Worm (Caenorhabditis elegans): ENCODE data around the gene F59A6.13.

Gene F59A6.13

ce11 chrII:5047279-5047678 is 24.7 kb downstream of the F59A6.13 start (continued):
- TF ChIP-seq C34B4.2 (tag; optimal IDR thresholded peaks at IDR 0.05): no peak
- no peak for TF ChIP-seq swsn-7 (tag; optimal IDR thresholded peaks at IDR 0.05)
- no peak for TF ChIP-seq ceh-82 (tag; optimal IDR thresholded peaks at IDR 0.05)
- TF ChIP-seq C16A3.4 (tag; optimal IDR thresholded peaks at IDR 0.05): no peak
- no peak for TF ChIP-seq elt-2 (tag; optimal IDR thresholded peaks at IDR 0.05)
- TF ChIP-seq lir-3 (tag; optimal IDR thresholded peaks at IDR 0.05; ENCODE audit: poor library complexity): no peak
- no peak for TF ChIP-seq efl-3 (GFP tag; optimal IDR thresholded peaks at IDR 0.05)
- TF ChIP-seq fos-1 (tag; optimal IDR thresholded peaks at IDR 0.05): no peak
- no peak for TF ChIP-seq nhr-20 (tag; optimal IDR thresholded peaks at IDR 0.05)
- TF ChIP-seq zip-4 (GFP tag; optimal IDR thresholded peaks at IDR 0.05): no peak
- peak; percentile 12 to 14 for TF ChIP-seq lin-35 (GFP tag; optimal IDR thresholded peaks at IDR 0.05)
- no peak for TF ChIP-seq grh-1 (GFP tag; IDR thresholded peaks at IDR 0.05)
- TF ChIP-seq sptf-1 (tag; optimal IDR thresholded peaks at IDR 0.05): no peak
- TF ChIP-seq nhr-76 (tag; optimal IDR thresholded peaks at IDR 0.05): no peak
- TF ChIP-seq mep-1 (tag; optimal IDR thresholded peaks at IDR 0.05): peak; percentile 44
- TF ChIP-seq mab-9 (GFP tag; IDR thresholded peaks at IDR 0.05): no peak
- no peak for TF ChIP-seq ceh-8 (GFP tag; optimal IDR thresholded peaks at IDR 0.05)
- peak; percentile 29 for TF ChIP-seq blmp-1 (tag; optimal IDR thresholded peaks at IDR 0.05)
- TF ChIP-seq efl-1 (optimal IDR thresholded peaks at IDR 0.05): peak; percentile 16 to 51
- TF ChIP-seq efl-1 (GFP tag; optimal IDR thresholded peaks at IDR 0.05 in 1 of 2): peak; percentile 10 to 86
- no peak for TF ChIP-seq nhr-84 (tag; optimal IDR thresholded peaks at IDR 0.05)

ce11 chrII:5048185-5048795 is 25.7 kb downstream of the F59A6.13 start:
- TF ChIP-seq C16A3.4 (tag; optimal IDR thresholded peaks at IDR 0.05): no peak
- no peak for TF ChIP-seq mab-9 (GFP tag; IDR thresholded peaks at IDR 0.05)
- no peak for TF ChIP-seq dsc-1 (tag; optimal IDR thresholded peaks at IDR 0.05)
- no peak for TF ChIP-seq vab-15 (tag; optimal IDR thresholded peaks at IDR 0.05)
- no peak for TF ChIP-seq hlh-4 (tag; optimal IDR thresholded peaks at IDR 0.05)
- TF ChIP-seq mep-1 (tag; optimal IDR thresholded peaks at IDR 0.05): peak; percentile 4
- TF ChIP-seq nhr-84 (tag; optimal IDR thresholded peaks at IDR 0.05): no peak
- TF ChIP-seq nhr-20 (tag; optimal IDR thresholded peaks at IDR 0.05): no peak
- no peak for TF ChIP-seq swsn-7 (tag; optimal IDR thresholded peaks at IDR 0.05)
- no peak for TF ChIP-seq nhr-90 (tag; optimal IDR thresholded peaks at IDR 0.05; ENCODE audit: poor library complexity)
- TF ChIP-seq hlh-17 (GFP tag; optimal IDR thresholded peaks at IDR 0.05; ENCODE audit: borderline replicate concordance): no peak
- TF ChIP-seq aha-1 (tag; optimal IDR thresholded peaks at IDR 0.05): no peak
- TF ChIP-seq aly-2 (tag; optimal IDR thresholded peaks at IDR 0.05): no peak
- no peak for TF ChIP-seq alr-1 (tag; optimal IDR thresholded peaks at IDR 0.05; ENCODE audit: borderline replicate concordance)
- no peak for TF ChIP-seq pag-3 (tag; optimal IDR thresholded peaks at IDR 0.05; ENCODE audit: borderline replicate concordance, insufficient read depth)
- TF ChIP-seq sup-37 (GFP tag; optimal IDR thresholded peaks at IDR 0.05): no peak
- no peak for TF ChIP-seq dpl-1 (GFP tag; optimal IDR thresholded peaks at IDR 0.05)
- TF ChIP-seq efl-1 (optimal IDR thresholded peaks at IDR 0.05): no peak
- peak in 1 of 2 experiments; percentile 80 for TF ChIP-seq efl-1 (GFP tag; optimal IDR thresholded peaks at IDR 0.05 in 1 of 2)
- peak; percentile 59 for TF ChIP-seq lin-14 (GFP tag; optimal IDR thresholded peaks at IDR 0.05)
- TF ChIP-seq ceh-90 (tag; optimal IDR thresholded peaks at IDR 0.05): no peak
- TF ChIP-seq hpl-2 (GFP tag; optimal IDR thresholded peaks at IDR 0.05): no peak
- TF ChIP-seq isw-1 (GFP tag; IDR thresholded peaks at IDR 0.05): no peak
- no peak for TF ChIP-seq fkh-10 (GFP tag; optimal IDR thresholded peaks at IDR 0.05)
- no peak for TF ChIP-seq zag-1 (tag; optimal IDR thresholded peaks at IDR 0.05)
- no peak for TF ChIP-seq unc-30 (tag; optimal IDR thresholded peaks at IDR 0.05)
- no peak for TF ChIP-seq C04F5.9 (tag; optimal IDR thresholded peaks at IDR 0.05)
- no peak for TF ChIP-seq pax-3 (tag; optimal IDR thresholded peaks at IDR 0.05)
- TF ChIP-seq nhr-28 (tag; optimal IDR thresholded peaks at IDR 0.05): no peak
- no peak for TF ChIP-seq tbx-2 (tag; optimal IDR thresholded peaks at IDR 0.05)
- no peak for TF ChIP-seq C34B4.2 (tag; optimal IDR thresholded peaks at IDR 0.05)
- peak; percentile 39 for TF ChIP-seq snu-23 (GFP tag; optimal IDR thresholded peaks at IDR 0.05)
- TF ChIP-seq nhr-71 (tag; optimal IDR thresholded peaks at IDR 0.05): peak; percentile 23
- no peak for TF ChIP-seq mdl-1 (tag; optimal IDR thresholded peaks at IDR 0.05)
- TF ChIP-seq ztf-4 (tag; optimal IDR thresholded peaks at IDR 0.05): no peak
- TF ChIP-seq ceh-63 (GFP tag; optimal IDR thresholded peaks at IDR 0.05): no peak
- TF ChIP-seq nhr-77 (tag; optimal IDR thresholded peaks at IDR 0.05): no peak
- no peak for TF ChIP-seq F16B12.6 (tag; optimal IDR thresholded peaks at IDR 0.05)
